Fruit fly (Drosophila melanogaster): ENCODE results near the gene NimB1.

NimB1 gene

dm6 chr2L:13963467-13964122, at the start of gene NimB1:
Gene NimB1, plus strand, starts transcription at chr2L:13963507.
- TF ChIP-seq psq (optimal IDR thresholded peaks at IDR 0.05) (no peak), EcR (GFP tag; optimal IDR thresholded peaks at IDR 0.05) (no peak), CG8478 (optimal IDR thresholded peaks at IDR 0.05) (no peak), Dll (optimal IDR thresholded peaks at IDR 0.05) (no peak), usp (GFP tag; optimal IDR thresholded peaks at IDR 0.05) (no peak), pan (optimal IDR thresholded peaks at IDR 0.05) (no peak)

dm6 chr2L:13914425-13914824, 48.9 kb upstream of the NimB1 start, which contains the start of gene Ance-3:
Gene Ance-3, plus strand, starts transcription at chr2L:13914725.
- no peak for TF ChIP-seq Dll (optimal IDR thresholded peaks at IDR 0.05)
- no peak for TF ChIP-seq EcR (GFP tag; optimal IDR thresholded peaks at IDR 0.05)
- TF ChIP-seq usp (GFP tag; optimal IDR thresholded peaks at IDR 0.05) = no peak
- no peak for TF ChIP-seq pan (optimal IDR thresholded peaks at IDR 0.05)
- no peak for TF ChIP-seq psq (optimal IDR thresholded peaks at IDR 0.05)
- TF ChIP-seq CG8478 (optimal IDR thresholded peaks at IDR 0.05) = no peak

- no peak for TF ChIP-seq Dll (optimal IDR thresholded peaks at IDR 0.05)
- no peak for TF ChIP-seq psq (optimal IDR thresholded peaks at IDR 0.05)
- no peak for TF ChIP-seq pan (optimal IDR thresholded peaks at IDR 0.05)
Observed at dm6 chr2L:13923453-13923852, 39.9 kb upstream of the NimB1 start, which contains the start of gene Vajk1. Gene Vajk1, minus strand, starts transcription at chr2L:13923553.

- TF ChIP-seq usp (GFP tag; optimal IDR thresholded peaks at IDR 0.05) (no peak), pan (optimal IDR thresholded peaks at IDR 0.05) (no peak), psq (optimal IDR thresholded peaks at IDR 0.05) (no peak), Dll (optimal IDR thresholded peaks at IDR 0.05) (no peak), EcR (GFP tag; optimal IDR thresholded peaks at IDR 0.05) (no peak), CG8478 (optimal IDR thresholded peaks at IDR 0.05) (no peak)
Observed at dm6 chr2L:13923984-13924383, 39.3 kb upstream of the NimB1 start.

dm6 chr2L:13925699-13926098, 37.6 kb upstream of the NimB1 start:
- TF ChIP-seq pan (optimal IDR thresholded peaks at IDR 0.05) (no peak), psq (optimal IDR thresholded peaks at IDR 0.05) (no peak), Dll (optimal IDR thresholded peaks at IDR 0.05) (no peak), EcR (GFP tag; optimal IDR thresholded peaks at IDR 0.05) (no peak), usp (GFP tag; optimal IDR thresholded peaks at IDR 0.05) (no peak), CG8478 (optimal IDR thresholded peaks at IDR 0.05) (no peak)

dm6 chr2L:13928461-13928860, 34.8 kb upstream of the NimB1 start:
- no peak for TF ChIP-seq Dll (optimal IDR thresholded peaks at IDR 0.05)
- no peak for TF ChIP-seq usp (GFP tag; optimal IDR thresholded peaks at IDR 0.05)
- TF ChIP-seq psq (optimal IDR thresholded peaks at IDR 0.05) = no peak
- no peak for TF ChIP-seq EcR (GFP tag; optimal IDR thresholded peaks at IDR 0.05)
- no peak for TF ChIP-seq pan (optimal IDR thresholded peaks at IDR 0.05)
- TF ChIP-seq CG8478 (optimal IDR thresholded peaks at IDR 0.05) = no peak

dm6 chr2L:13931318-13931717, 32.0 kb upstream of the NimB1 start, which contains the start of gene CG42711:
Gene CG42711, minus strand, starts transcription at chr2L:13931362.
- TF ChIP-seq pan (optimal IDR thresholded peaks at IDR 0.05) (no peak), CG8478 (optimal IDR thresholded peaks at IDR 0.05) (no peak), EcR (GFP tag; optimal IDR thresholded peaks at IDR 0.05) (no peak), Dll (optimal IDR thresholded peaks at IDR 0.05) (no peak), psq (optimal IDR thresholded peaks at IDR 0.05) (no peak), usp (GFP tag; optimal IDR thresholded peaks at IDR 0.05) (no peak)

dm6 chr2L:13934542-13935065, 28.7 kb upstream of the NimB1 start, which contains the start of gene Vajk2:
Gene Vajk2, minus strand, starts transcription at chr2L:13934692.
- TF ChIP-seq usp (GFP tag; optimal IDR thresholded peaks at IDR 0.05) (no peak), Dll (optimal IDR thresholded peaks at IDR 0.05) (no peak), CG8478 (optimal IDR thresholded peaks at IDR 0.05) (no peak), EcR (GFP tag; optimal IDR thresholded peaks at IDR 0.05) (no peak), psq (optimal IDR thresholded peaks at IDR 0.05) (no peak), pan (optimal IDR thresholded peaks at IDR 0.05) (no peak)

- TF ChIP-seq Dll (optimal IDR thresholded peaks at IDR 0.05) (no peak), CG8478 (optimal IDR thresholded peaks at IDR 0.05) (no peak), EcR (GFP tag; optimal IDR thresholded peaks at IDR 0.05) (no peak), psq (optimal IDR thresholded peaks at IDR 0.05) (no peak), usp (GFP tag; optimal IDR thresholded peaks at IDR 0.05) (no peak), pan (optimal IDR thresholded peaks at IDR 0.05) (no peak)
Observed at dm6 chr2L:13947476-13947875, 15.8 kb upstream of the NimB1 start, which contains the start of gene Vajk3. Gene Vajk3, minus strand, starts transcription at chr2L:13947476.

dm6 chr2L:13949789-13950188, 13.5 kb upstream of the NimB1 start:
- TF ChIP-seq CG8478 (optimal IDR thresholded peaks at IDR 0.05) = no peak
- no peak for TF ChIP-seq usp (GFP tag; optimal IDR thresholded peaks at IDR 0.05)
- TF ChIP-seq EcR (GFP tag; optimal IDR thresholded peaks at IDR 0.05) = no peak
- TF ChIP-seq Dll (optimal IDR thresholded peaks at IDR 0.05) = no peak
- no peak for TF ChIP-seq psq (optimal IDR thresholded peaks at IDR 0.05)
- TF ChIP-seq pan (optimal IDR thresholded peaks at IDR 0.05) = no peak

dm6 chr2L:13955775-13956174, 7.5 kb upstream of the NimB1 start:
- TF ChIP-seq pan (optimal IDR thresholded peaks at IDR 0.05) (peak; percentile 94), psq (optimal IDR thresholded peaks at IDR 0.05) (no peak)

dm6 chr2L:13957239-13957638, 6.1 kb upstream of the NimB1 start, which contains the start of gene NimA:
Gene NimA, plus strand, starts transcription at chr2L:13957539.
- TF ChIP-seq psq (optimal IDR thresholded peaks at IDR 0.05) (no peak), CG8478 (optimal IDR thresholded peaks at IDR 0.05) (no peak), usp (GFP tag; optimal IDR thresholded peaks at IDR 0.05) (no peak), Dll (optimal IDR thresholded peaks at IDR 0.05) (no peak), EcR (GFP tag; optimal IDR thresholded peaks at IDR 0.05) (no peak), pan (optimal IDR thresholded peaks at IDR 0.05) (no peak)

Data from whole organism.